Worm (Caenorhabditis elegans): ENCODE results near the gene lido-11.

DNA sequence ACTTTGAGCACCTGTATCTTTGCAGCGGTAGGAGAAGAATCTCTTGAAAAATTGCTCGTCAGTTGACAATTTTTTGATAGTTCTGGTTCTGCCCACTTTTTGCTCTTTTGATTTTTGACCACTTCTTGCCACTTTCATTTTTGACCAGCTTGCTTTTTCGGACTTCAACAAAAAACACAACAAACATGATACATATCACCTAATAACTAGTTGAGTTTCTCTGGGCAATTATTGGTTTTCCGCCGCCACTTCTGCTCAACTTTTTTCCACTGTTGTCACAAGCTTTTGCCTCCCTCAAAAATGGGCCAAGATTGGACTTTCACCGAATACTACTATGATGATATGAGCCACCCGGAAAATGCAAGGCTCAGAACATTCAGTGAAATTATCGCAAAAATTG lies 45.5 kb upstream of the lido-11 start, which contains the start of gene srw-60:
- TF ChIP-seq T22C8.4 (GFP tag; IDR thresholded peaks at IDR 0.05) = no peak
- no peak for TF ChIP-seq ztf-23 (GFP tag; IDR thresholded peaks at IDR 0.05)
- no peak for TF ChIP-seq med-1 (GFP tag; optimal IDR thresholded peaks at IDR 0.05; ENCODE audit: insufficient read depth)
- TF ChIP-seq ref-1 (GFP tag; conservative IDR thresholded peaks at IDR 0.05) = no peak
- no peak for TF ChIP-seq flt-1 (GFP tag; IDR thresholded peaks at IDR 0.05)
- TF ChIP-seq cog-1 (tag; optimal IDR thresholded peaks at IDR 0.05) = no peak
- no peak for TF ChIP-seq klf-2 (GFP tag; conservative IDR thresholded peaks at IDR 0.05)
